Fruit fly (Drosophila melanogaster): ENCODE measurements around the gene CecA2.

The CecA2 gene

dm6 chr3R:30203104-30203986 is 8.6 kb upstream of the CecA2 start (continued):
- TF ChIP-seq crp (GFP tag; optimal IDR thresholded peaks at IDR 0.05) (peak in 1 of 2 experiments; percentile 46), NK7.1 (GFP tag; optimal IDR thresholded peaks at IDR 0.05) (peak; percentile 97), her (GFP tag; optimal IDR thresholded peaks at IDR 0.05) (peak; percentile 96), kni (GFP tag; optimal IDR thresholded peaks at IDR 0.05) (peak; percentile 90), gt (GFP tag; IDR thresholded peaks at IDR 0.05) (peak; percentile 78), CG11560 (tag; IDR thresholded peaks at IDR 0.05) (peak; percentile 86), gce (GFP tag; IDR thresholded peaks at IDR 0.05) (peak; percentile 86), gcm2 (GFP tag; optimal IDR thresholded peaks at IDR 0.05) (peak; percentile 66), CG14710 (tag; optimal IDR thresholded peaks at IDR 0.05) (peak; percentile 95), CG7271 (tag; optimal IDR thresholded peaks at IDR 0.05) (peak; percentile 56), prd (optimal IDR thresholded peaks at IDR 0.05) (no peak), prd (GFP tag; IDR thresholded peaks at IDR 0.05) (peak; percentile 95), NFAT (GFP tag; IDR thresholded peaks at IDR 0.05) (peak; percentile 83), CG10147 (GFP tag; optimal IDR thresholded peaks at IDR 0.05) (peak; percentile 97), CG31388 (GFP tag; optimal IDR thresholded peaks at IDR 0.05) (peak; percentile 91), sc (optimal IDR thresholded peaks at IDR 0.05) (no peak), sc (GFP tag; optimal IDR thresholded peaks at IDR 0.05) (peak; percentile 88), CG6813 (GFP tag; optimal IDR thresholded peaks at IDR 0.05) (peak; percentile 93), tup (GFP tag; optimal IDR thresholded peaks at IDR 0.05) (peak; percentile 95), CG15011 (GFP tag; optimal IDR thresholded peaks at IDR 0.05) (peak; percentile 94), CG12299 (tag; optimal IDR thresholded peaks at IDR 0.05) (peak; percentile 82), TFAM (GFP tag; optimal IDR thresholded peaks at IDR 0.05) (peak; percentile 87), CG12071 (GFP tag; optimal IDR thresholded peaks at IDR 0.05) (peak; percentile 96), schlank (tag; optimal IDR thresholded peaks at IDR 0.05) (peak; percentile 83), CG18011 (GFP tag; optimal IDR thresholded peaks at IDR 0.05) (peak; percentile 69), lmd (GFP tag; IDR thresholded peaks at IDR 0.05) (peak; percentile 96), CG16779 (GFP tag; IDR thresholded peaks at IDR 0.05) (peak; percentile 90), fd3F (GFP tag; optimal IDR thresholded peaks at IDR 0.05) (peak; percentile 89), org-1 (GFP tag; optimal IDR thresholded peaks at IDR 0.05) (peak; percentile 96), Kr (GFP tag; optimal IDR thresholded peaks at IDR 0.05) (peak; percentile 62), lilli (GFP tag; optimal IDR thresholded peaks at IDR 0.05) (peak; percentile 96), pho (GFP tag; optimal IDR thresholded peaks at IDR 0.05) (peak; percentile 95), CG14441 (GFP tag; IDR thresholded peaks at IDR 0.05) (peak; percentile 92), CG17568 (GFP tag; optimal IDR thresholded peaks at IDR 0.05) (peak; percentile 74), yki (optimal IDR thresholded peaks at IDR 0.05) (no peak), CG10462 (GFP tag; optimal IDR thresholded peaks at IDR 0.05) (peak; percentile 83), CG8924 (tag; optimal IDR thresholded peaks at IDR 0.05) (peak; percentile 97), pzg (GFP tag; optimal IDR thresholded peaks at IDR 0.05) (peak; percentile 24), ERR (GFP tag; optimal IDR thresholded peaks at IDR 0.05) (peak; percentile 97), ab (GFP tag; optimal IDR thresholded peaks at IDR 0.05) (peak; percentile 81), crol (GFP tag; IDR thresholded peaks at IDR 0.05) (peak; percentile 100), C15 (GFP tag; IDR thresholded peaks at IDR 0.05) (peak; percentile 90; the same call in 2 of the 3 replicates), CG11247 (GFP tag; IDR thresholded peaks at IDR 0.05) (peak; percentile 73), CG17912 (GFP tag; optimal IDR thresholded peaks at IDR 0.05) (peak; percentile 59), pnt (GFP tag; optimal IDR thresholded peaks at IDR 0.05) (peak; percentile 97), so (GFP tag; IDR thresholded peaks at IDR 0.05) (peak; percentile 96), ftz-f1 (GFP tag; optimal IDR thresholded peaks at IDR 0.05) (peak; percentile 92), CG7928 (GFP tag; optimal IDR thresholded peaks at IDR 0.05) (peak; percentile 77), CG10321 (GFP tag; IDR thresholded peaks at IDR 0.05) (peak; percentile 53; the same call in 1 of the 2 replicates), pum (GFP tag; optimal IDR thresholded peaks at IDR 0.05) (peak; percentile 98)

Measured in whole organism, embryonic.